Fruit fly (Drosophila melanogaster): ENCODE results near the gene CG5478.
A peak's percentile ranks its signal among the peaks of the same experiment; 100 is the strongest.

The CG5478 gene

dm6 chr3R:15972979-15973486 lies 39.5 kb upstream of the CG5478 start, which contains the start of gene Hel89B (continued):
- TF ChIP-seq CG13296 (GFP tag; optimal IDR thresholded peaks at IDR 0.05) (no peak), Drgx (GFP tag; IDR thresholded peaks at IDR 0.05) (no peak), D19B (GFP tag; optimal IDR thresholded peaks at IDR 0.05) (no peak), Atf-2 (GFP tag; optimal IDR thresholded peaks at IDR 0.05) (no peak), CG12769 (tag; optimal IDR thresholded peaks at IDR 0.05) (peak; percentile 39), emc (GFP tag; optimal IDR thresholded peaks at IDR 0.05) (peak; percentile 41), CG16779 (GFP tag; IDR thresholded peaks at IDR 0.05) (no peak), Neu2 (GFP tag; optimal IDR thresholded peaks at IDR 0.05; ENCODE audit: borderline replicate concordance) (no peak), CG2889 (GFP tag; IDR thresholded peaks at IDR 0.05) (no peak), Mrtf (GFP tag; IDR thresholded peaks at IDR 0.05) (no peak), sens (GFP tag) (peak; percentile 95), CG3726 (GFP tag; IDR thresholded peaks at IDR 0.05) (no peak), B-H1 (GFP tag; IDR thresholded peaks at IDR 0.05) (no peak), PHDP (tag; optimal IDR thresholded peaks at IDR 0.05) (peak; percentile 35), unpg (GFP tag; optimal IDR thresholded peaks at IDR 0.05) (peak; percentile 70), Awh (GFP tag; IDR thresholded peaks at IDR 0.05) (no peak), CG12744 (GFP tag; optimal IDR thresholded peaks at IDR 0.05) (peak; percentile 29), tgo (GFP tag; IDR thresholded peaks at IDR 0.05) (no peak), CG1603 (tag; optimal IDR thresholded peaks at IDR 0.05) (peak; percentile 76), sim (GFP tag; IDR thresholded peaks at IDR 0.05) (no peak), CG6683 (GFP tag; optimal IDR thresholded peaks at IDR 0.05) (no peak), sd (tag; optimal IDR thresholded peaks at IDR 0.05) (no peak), CG30020 (tag; optimal IDR thresholded peaks at IDR 0.05) (peak; percentile 96), CG6765 (GFP tag; optimal IDR thresholded peaks at IDR 0.05) (no peak), CG16815 (GFP tag; optimal IDR thresholded peaks at IDR 0.05) (peak; percentile 62), Doc2 (GFP tag; IDR thresholded peaks at IDR 0.05) (no peak), Nf-YB (GFP tag; optimal IDR thresholded peaks at IDR 0.05) (no peak), eyg (GFP tag; optimal IDR thresholded peaks at IDR 0.05) (peak; percentile 3)

- TF ChIP-seq Bdp1 (GFP tag; optimal IDR thresholded peaks at IDR 0.05) (peak; percentile 4), odd (GFP tag; optimal IDR thresholded peaks at IDR 0.05) (peak; percentile 23), Dref (GFP tag; IDR thresholded peaks at IDR 0.05) (no peak), Sin3A (optimal IDR thresholded peaks at IDR 0.05) (peak; percentile 94), row (GFP tag; IDR thresholded peaks at IDR 0.05) (no peak), YL-1 (GFP tag; optimal IDR thresholded peaks at IDR 0.05) (peak; percentile 35), cad (GFP tag; optimal IDR thresholded peaks at IDR 0.05) (peak; percentile 67), wek (GFP tag; optimal IDR thresholded peaks at IDR 0.05) (peak; percentile 1), MESR4 (GFP tag; optimal IDR thresholded peaks at IDR 0.05) (peak; percentile 37), CG6813 (GFP tag; optimal IDR thresholded peaks at IDR 0.05) (no peak), pum (GFP tag; optimal IDR thresholded peaks at IDR 0.05) (no peak), slou (GFP tag; optimal IDR thresholded peaks at IDR 0.05) (no peak), ci (GFP tag; IDR thresholded peaks at IDR 0.05) (no peak), grn (GFP tag; optimal IDR thresholded peaks at IDR 0.05) (no peak), Dp (GFP tag; optimal IDR thresholded peaks at IDR 0.05) (peak; percentile 2), dysf (GFP tag; IDR thresholded peaks at IDR 0.05) (no peak), CG11398 (GFP tag; optimal IDR thresholded peaks at IDR 0.05) (no peak), stwl (tag; optimal IDR thresholded peaks at IDR 0.05) (no peak), CG17568 (GFP tag; optimal IDR thresholded peaks at IDR 0.05) (no peak), Jarid2 (GFP tag; optimal IDR thresholded peaks at IDR 0.05) (no peak), zen2 (GFP tag; IDR thresholded peaks at IDR 0.05; ENCODE audit: partially characterized antibody) (no peak), trem (tag; optimal IDR thresholded peaks at IDR 0.05) (no peak), CG1233 (GFP tag; optimal IDR thresholded peaks at IDR 0.05) (no peak), nom (GFP tag; optimal IDR thresholded peaks at IDR 0.05) (peak; percentile 26)
These were observed 38.9 kb upstream of the CG5478 start, which contains the start of gene mor for dm6 chr3R:15972298-15972978. Gene mor (minus strand): TSS chr3R:15972913.

All from whole organism, embryonic.